Fruit fly (Drosophila melanogaster): ENCODE measurements around the gene HLH3B.

HLH3B gene

DNA sequence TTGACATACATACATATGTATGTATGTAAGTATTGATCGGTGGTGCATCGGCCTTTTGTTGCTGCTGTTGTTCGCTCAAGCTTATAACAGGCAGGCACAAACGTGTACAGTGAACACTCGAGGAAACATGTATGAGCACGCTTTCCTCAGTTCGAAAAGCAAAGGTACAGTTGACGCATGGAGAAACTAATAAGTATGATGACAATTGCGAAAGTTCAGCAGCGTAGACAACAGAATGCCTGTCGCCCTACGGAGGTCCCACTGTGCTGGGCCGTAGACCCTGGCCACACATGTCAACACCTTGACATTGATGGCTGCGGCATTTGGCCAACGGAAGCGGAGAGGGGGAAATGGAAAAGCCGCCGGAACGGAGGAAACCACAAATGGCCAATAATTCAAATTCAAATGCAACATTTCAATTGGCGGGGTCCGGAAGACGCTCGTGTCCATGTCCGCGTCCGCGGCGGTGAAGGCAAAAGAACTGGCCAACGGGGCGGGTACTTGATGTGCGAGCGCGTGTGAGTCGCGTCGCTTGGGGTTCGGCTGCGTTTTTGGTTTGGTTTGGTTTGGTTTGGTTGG lies 26.7 kb upstream of the HLH3B start, which contains the start of gene CG2681 (continued):
- TF ChIP-seq CG8290 (GFP tag; optimal IDR thresholded peaks at IDR 0.05) (no peak), CG8290 (tag; optimal IDR thresholded peaks at IDR 0.05) (no peak), CG15601 (tag; optimal IDR thresholded peaks at IDR 0.05) (no peak), CG2120 (GFP tag; optimal IDR thresholded peaks at IDR 0.05) (peak; percentile 59), dmrt99B (tag; optimal IDR thresholded peaks at IDR 0.05) (no peak), Antp (GFP tag; optimal IDR thresholded peaks at IDR 0.05) (peak; percentile 46), CG17802 (tag; optimal IDR thresholded peaks at IDR 0.05) (no peak), CG1024 (GFP tag; IDR thresholded peaks at IDR 0.05) (0 out of 2 replicates have a peak, but pooled peaks have one; percentile 25), CG16813 (GFP tag; IDR thresholded peaks at IDR 0.05; ENCODE audit: partially characterized antibody) (no peak), seq (GFP tag; IDR thresholded peaks at IDR 0.05) (0 out of 2 replicates have a peak, but pooled peaks have one; percentile 40), CG2678 (tag; optimal IDR thresholded peaks at IDR 0.05) (no peak), CG6654 (GFP tag; optimal IDR thresholded peaks at IDR 0.05) (no peak), CG17186 (GFP tag; optimal IDR thresholded peaks at IDR 0.05) (no peak), corto (GFP tag; optimal IDR thresholded peaks at IDR 0.05) (no peak), CG14014 (GFP tag; IDR thresholded peaks at IDR 0.05) (peak; percentile 45), CG31224 (GFP tag; IDR thresholded peaks at IDR 0.05) (peak; percentile 31; the same call in 1 of the 2 replicates), CG30020 (tag; optimal IDR thresholded peaks at IDR 0.05) (no peak), tx (GFP tag; optimal IDR thresholded peaks at IDR 0.05) (no peak), CG2875 (GFP tag; optimal IDR thresholded peaks at IDR 0.05) (no peak), trem (tag; optimal IDR thresholded peaks at IDR 0.05) (no peak), Bgb (GFP tag; IDR thresholded peaks at IDR 0.05; ENCODE audit: partially characterized antibody) (no peak), hb (GFP tag; IDR thresholded peaks at IDR 0.05; ENCODE audit: partially characterized antibody) (no peak), dysf (GFP tag; IDR thresholded peaks at IDR 0.05) (peak; percentile 68), CG7271 (tag; optimal IDR thresholded peaks at IDR 0.05) (no peak), sna (GFP tag; IDR thresholded peaks at IDR 0.05; ENCODE audit: partially characterized antibody) (no peak), Mrtf (GFP tag; IDR thresholded peaks at IDR 0.05) (no peak; the same call in 2 of the 3 replicates), unc-4 (GFP tag; IDR thresholded peaks at IDR 0.05; ENCODE audit: partially characterized antibody) (no peak), danr (GFP tag; IDR thresholded peaks at IDR 0.05) (0 out of 2 replicates have a peak, but pooled peaks have one; percentile 14), ara (GFP tag; IDR thresholded peaks at IDR 0.05) (peak; percentile 31), prd (optimal IDR thresholded peaks at IDR 0.05) (no peak), prd (GFP tag; IDR thresholded peaks at IDR 0.05) (peak; percentile 73), Gsc (GFP tag; IDR thresholded peaks at IDR 0.05) (no peak), p53 (GFP tag; optimal IDR thresholded peaks at IDR 0.05) (no peak), HLH3B (GFP tag; IDR thresholded peaks at IDR 0.05) (peak; percentile 56), ATbp (GFP tag; optimal IDR thresholded peaks at IDR 0.05) (no peak), ewg (GFP tag; optimal IDR thresholded peaks at IDR 0.05) (no peak), lab (GFP tag; optimal IDR thresholded peaks at IDR 0.05) (no peak), CG8944 (GFP tag; optimal IDR thresholded peaks at IDR 0.05) (peak; percentile 14), Lim3 (GFP tag; IDR thresholded peaks at IDR 0.05) (no peak), Drgx (GFP tag; IDR thresholded peaks at IDR 0.05) (peak; percentile 65), Asciz (GFP tag; optimal IDR thresholded peaks at IDR 0.05) (no peak), CG4424 (GFP tag; optimal IDR thresholded peaks at IDR 0.05) (no peak), CG4328 (GFP tag; optimal IDR thresholded peaks at IDR 0.05) (no peak), gce (GFP tag; IDR thresholded peaks at IDR 0.05) (no peak), CG1529 (GFP tag; optimal IDR thresholded peaks at IDR 0.05) (no peak), ap (GFP tag; IDR thresholded peaks at IDR 0.05) (no peak), zen (tag; optimal IDR thresholded peaks at IDR 0.05) (no peak), CG32532 (GFP tag; IDR thresholded peaks at IDR 0.05) (peak; percentile 62), Awh (GFP tag; IDR thresholded peaks at IDR 0.05) (peak; percentile 49; the same call in 1 of the 2 replicates), Oaz (GFP tag; IDR thresholded peaks at IDR 0.05) (peak; percentile 37; the same call in 1 of the 2 replicates), H15 (GFP tag; IDR thresholded peaks at IDR 0.05) (peak; percentile 70)
